Fruit fly (Drosophila melanogaster): ENCODE data around the gene Wdr24.

The Wdr24 gene

DNA sequence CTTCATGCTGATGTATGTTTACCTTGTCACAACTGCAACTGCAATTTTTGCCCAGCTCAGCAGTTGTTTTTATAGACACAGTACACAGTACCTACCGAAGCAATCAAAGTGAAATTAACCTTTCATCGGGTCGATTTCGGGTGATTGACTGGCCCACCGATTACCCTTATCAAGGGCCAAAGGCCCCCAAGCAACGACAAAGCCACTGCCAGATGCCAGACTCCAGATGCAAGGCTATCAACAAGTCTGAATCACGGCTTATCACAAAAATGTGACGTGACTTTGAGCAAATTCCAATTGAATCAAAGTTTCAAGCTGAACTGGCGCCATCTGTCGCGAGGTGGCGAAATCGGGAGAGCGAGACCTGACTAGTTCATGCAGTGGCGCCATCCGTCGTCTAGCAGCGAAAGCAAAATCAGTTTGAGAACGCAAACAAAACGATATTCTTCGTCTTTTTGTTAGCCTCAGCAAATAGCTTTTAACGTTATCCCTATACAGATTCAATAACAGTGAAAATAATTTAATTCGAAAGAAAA is 28.0 kb downstream of the Wdr24 start, which contains the start of gene Obp99b (continued):
- TF ChIP-seq nerfin-1 (tag; optimal IDR thresholded peaks at IDR 0.05) (peak; percentile 51), CG12769 (tag; optimal IDR thresholded peaks at IDR 0.05) (peak; percentile 45), Dll (GFP tag; IDR thresholded peaks at IDR 0.05; ENCODE audit: partially characterized antibody) (no peak), scrt (GFP tag; optimal IDR thresholded peaks at IDR 0.05) (peak; percentile 42), CG8281 (tag; optimal IDR thresholded peaks at IDR 0.05) (peak; percentile 64), Rfx (GFP tag; IDR thresholded peaks at IDR 0.05) (peak; percentile 91), wor (GFP tag; IDR thresholded peaks at IDR 0.05) (peak; percentile 57), Hr78 (GFP tag; optimal IDR thresholded peaks at IDR 0.05) (no peak), gsb-n (tag; optimal IDR thresholded peaks at IDR 0.05) (peak; percentile 67), pan (optimal IDR thresholded peaks at IDR 0.05) (no peak), pan (GFP tag; optimal IDR thresholded peaks at IDR 0.05 in 1 of 2, IDR thresholded peaks at IDR 0.05 in 1 of 2) (peak in 1 of 2 experiments; percentile 84), CG6854 (GFP tag; optimal IDR thresholded peaks at IDR 0.05) (peak; percentile 67), dysf (GFP tag; IDR thresholded peaks at IDR 0.05) (peak; percentile 80), tll (GFP tag; optimal IDR thresholded peaks at IDR 0.05) (no peak), ftz-f1 (GFP tag; optimal IDR thresholded peaks at IDR 0.05) (peak; percentile 5), ems (GFP tag; optimal IDR thresholded peaks at IDR 0.05) (peak; percentile 64), exex (tag; optimal IDR thresholded peaks at IDR 0.05) (no peak), CG8359 (GFP tag; optimal IDR thresholded peaks at IDR 0.05; ENCODE audit: borderline replicate concordance) (peak; percentile 83), NK7.1 (GFP tag; optimal IDR thresholded peaks at IDR 0.05) (peak; percentile 70), ttk (GFP tag; IDR thresholded peaks at IDR 0.05) (peak; percentile 64), vvl (GFP tag; IDR thresholded peaks at IDR 0.05) (peak; percentile 89), dan (GFP tag; IDR thresholded peaks at IDR 0.05) (no peak), Opbp (GFP tag; IDR thresholded peaks at IDR 0.05; ENCODE audit: partially characterized antibody) (no peak), CHES-1-like (GFP tag; optimal IDR thresholded peaks at IDR 0.05) (peak; percentile 41), CG8944 (GFP tag; optimal IDR thresholded peaks at IDR 0.05) (peak; percentile 74), insv (GFP tag; optimal IDR thresholded peaks at IDR 0.05) (peak in 1 of 2 experiments; percentile 43), Dip2 (GFP tag; IDR thresholded peaks at IDR 0.05) (no peak), CG5180 (GFP tag; optimal IDR thresholded peaks at IDR 0.05) (peak; percentile 62), CkIIα-i1 (GFP tag; IDR thresholded peaks at IDR 0.05) (0 out of 2 replicates have a peak, but pooled peaks have one; percentile 18), CG11398 (GFP tag; optimal IDR thresholded peaks at IDR 0.05) (peak; percentile 58), CG16863 (GFP tag; optimal IDR thresholded peaks at IDR 0.05) (peak; percentile 85), CG4730 (GFP tag; IDR thresholded peaks at IDR 0.05) (peak; percentile 79), stwl (tag; optimal IDR thresholded peaks at IDR 0.05) (peak; percentile 32), maf-S (GFP tag; optimal IDR thresholded peaks at IDR 0.05) (peak; percentile 47), Sox100B (GFP tag; optimal IDR thresholded peaks at IDR 0.05) (peak; percentile 69), h (optimal IDR thresholded peaks at IDR 0.05) (peak; percentile 76), D19B (GFP tag; optimal IDR thresholded peaks at IDR 0.05) (peak; percentile 54), amos (GFP tag; IDR thresholded peaks at IDR 0.05; ENCODE audit: partially characterized antibody) (no peak), danr (GFP tag; IDR thresholded peaks at IDR 0.05) (0 out of 2 replicates have a peak, but pooled peaks have one; percentile 25), ham (GFP tag; IDR thresholded peaks at IDR 0.05) (no peak; the same call in 1 of the 2 replicates), Dbx (GFP tag; IDR thresholded peaks at IDR 0.05) (peak; percentile 68; the same call in 2 of the 3 replicates), al (GFP tag; IDR thresholded peaks at IDR 0.05) (peak; percentile 41; the same call in 1 of the 2 replicates), CG9609 (GFP tag; optimal IDR thresholded peaks at IDR 0.05) (peak; percentile 76), CG14050 (GFP tag; IDR thresholded peaks at IDR 0.05) (peak; percentile 61; the same call in 2 of the 3 replicates), bcd (GFP tag; optimal IDR thresholded peaks at IDR 0.05) (peak; percentile 79), Spps (tag; optimal IDR thresholded peaks at IDR 0.05) (peak; percentile 55), lab (GFP tag; optimal IDR thresholded peaks at IDR 0.05) (peak; percentile 71), eve (GFP tag; optimal IDR thresholded peaks at IDR 0.05) (no peak), CG2199 (GFP tag; IDR thresholded peaks at IDR 0.05) (peak; percentile 95), CG2678 (tag; optimal IDR thresholded peaks at IDR 0.05) (peak; percentile 55)
